Worm (Caenorhabditis elegans) whole organism, dauer: ENCODE measurements around the gene ZK1307.1.

ENCODE experiments used
- unc-62 ChIP-seq: sonication (generic microtip); optimal IDR thresholded peaks from 2 replicates; lab custom pipeline; 2017; ENCODE audit warnings: missing biosample characterization, missing genetic modification reagents, missing genetic modification characterization

Gene ZK1307.1

ce11 chrII:9655530-9656139 lies at the start of gene ZK1307.1:
ZK1307.1 (minus strand) TSS chrII:9655580.
- no peak for TF ChIP-seq unc-62

ce11 chrII:9704746-9705145 lies 49.4 kb upstream of the ZK1307.1 start, which contains the start of gene Y53C12A.10:
Y53C12A.10 (minus strand) TSS chrII:9704846.
- TF ChIP-seq unc-62 = no peak

- TF ChIP-seq unc-62 = no peak
Observed at ce11 chrII:9703601-9704000, 48.2 kb upstream of the ZK1307.1 start, which contains the start of gene mop-25.2. mop-25.2 (minus strand) TSS chrII:9703701.

- TF ChIP-seq unc-62 = no peak
Observed at ce11 chrII:9700363-9700762, 45.0 kb upstream of the ZK1307.1 start, which contains the start of the genes Y53C12A.8 and Y53C12A.7. Y53C12A.8 (minus strand) TSS chrII:9700463. Y53C12A.7 (plus strand) TSS chrII:9700543.

ce11 chrII:9695942-9696341 lies 40.6 kb upstream of the ZK1307.1 start:
- TF ChIP-seq unc-62 = no peak

ce11 chrII:9691839-9692238 lies 36.5 kb upstream of the ZK1307.1 start, which contains the start of gene nlp-11:
nlp-11 (minus strand) TSS chrII:9691939.
- no peak for TF ChIP-seq unc-62

ce11 chrII:9690067-9690632 lies 34.8 kb upstream of the ZK1307.1 start:
- TF ChIP-seq unc-62 = no peak

- no peak for TF ChIP-seq unc-62
Observed at ce11 chrII:9686663-9687193, 31.3 kb upstream of the ZK1307.1 start, which contains the start of gene ZK1320.9. ZK1320.9 (minus strand) TSS chrII:9686713.

- no peak for TF ChIP-seq unc-62
Observed at ce11 chrII:9684175-9684574, 28.8 kb upstream of the ZK1307.1 start.

ce11 chrII:9682044-9682443 lies 26.7 kb upstream of the ZK1307.1 start:
- TF ChIP-seq unc-62 = no peak

- TF ChIP-seq unc-62 = no peak
Observed at ce11 chrII:9680493-9680892, 25.1 kb upstream of the ZK1307.1 start, which contains the start of gene ZK1320.13. ZK1320.13 (plus strand) TSS chrII:9680793.

- TF ChIP-seq unc-62 = no peak
Observed at ce11 chrII:9679842-9680241, 24.5 kb upstream of the ZK1307.1 start.

- no peak for TF ChIP-seq unc-62
Observed at ce11 chrII:9677470-9677869, 22.1 kb upstream of the ZK1307.1 start.

ce11 chrII:9674678-9675077 lies 19.3 kb upstream of the ZK1307.1 start, which contains the start of gene arc-1:
arc-1 (plus strand) TSS chrII:9674978.
- TF ChIP-seq unc-62 = no peak

- TF ChIP-seq unc-62 = no peak
Observed at ce11 chrII:9671308-9671707, 15.9 kb upstream of the ZK1307.1 start, which contains the start of gene ZK1320.7. ZK1320.7 (plus strand) TSS chrII:9671608.

- TF ChIP-seq unc-62 = no peak
Observed at ce11 chrII:9668959-9669358, 13.6 kb upstream of the ZK1307.1 start, which contains the start of gene taf-8. taf-8 (plus strand) TSS chrII:9669318.

- TF ChIP-seq unc-62 = no peak
Observed at ce11 chrII:9667382-9667781, 12.0 kb upstream of the ZK1307.1 start, which contains the start of gene ZK1320.11. ZK1320.11 (plus strand) TSS chrII:9667624.

ce11 chrII:9665577-9665976 lies 10.2 kb upstream of the ZK1307.1 start, which contains the start of gene ZK1320.5:
ZK1320.5 (minus strand) TSS chrII:9665677.
- TF ChIP-seq unc-62 = no peak
